Fruit fly (Drosophila melanogaster): Measurements from ENCODE around the gene CG12316.

The CG12316 gene

DNA sequence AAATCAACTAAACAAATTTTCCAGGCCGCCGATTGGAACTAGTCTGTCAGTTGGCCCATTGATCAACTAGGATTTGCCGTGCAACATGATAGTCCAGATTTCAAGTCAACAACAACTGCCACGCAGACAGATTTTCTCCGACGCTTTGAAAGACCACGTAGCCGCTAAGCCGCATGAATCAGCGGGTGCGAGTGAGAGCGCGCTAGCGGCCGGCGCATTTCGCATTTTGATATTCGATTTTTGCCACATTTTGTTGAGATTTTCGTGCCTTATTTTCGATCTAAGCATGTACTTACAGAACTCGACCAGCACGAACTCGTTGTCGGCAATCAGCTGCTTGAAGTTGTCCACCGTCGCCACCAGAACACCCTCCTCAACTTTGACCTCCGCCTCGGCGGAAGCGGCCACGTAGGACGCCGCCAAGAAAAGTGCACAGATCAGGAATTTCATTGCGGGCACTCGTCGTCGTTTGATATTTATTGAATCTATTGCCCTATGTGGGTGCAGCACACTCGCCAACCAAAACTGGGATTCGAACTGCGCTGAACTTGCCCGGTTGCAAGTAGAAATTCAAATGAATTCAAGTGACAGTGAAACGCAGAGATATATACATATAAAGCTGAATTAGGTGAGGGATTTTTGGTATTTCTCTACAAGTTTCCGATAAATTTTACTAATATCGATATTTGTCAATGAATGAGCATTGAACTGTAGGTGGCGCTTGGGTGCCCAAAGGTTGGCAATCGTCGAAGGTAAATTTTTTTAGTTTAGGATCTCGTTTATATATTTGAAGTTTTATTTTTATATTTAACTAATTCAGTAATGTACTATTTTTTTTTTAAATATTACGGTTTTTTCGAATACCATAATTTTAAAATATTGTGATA, 5.5 kb upstream of the CG12316 start, which contains the start of gene Pdi (continued):
- TF ChIP-seq dmrt99B (tag; optimal IDR thresholded peaks at IDR 0.05) (peak; percentile 20), CG17328 (GFP tag; IDR thresholded peaks at IDR 0.05) (no peak), CG10147 (GFP tag; optimal IDR thresholded peaks at IDR 0.05) (no peak), Ssrp (tag; optimal IDR thresholded peaks at IDR 0.05) (no peak), danr (GFP tag; IDR thresholded peaks at IDR 0.05) (no peak), HmgZ (tag; optimal IDR thresholded peaks at IDR 0.05) (peak; percentile 52), Nf-YC (tag; optimal IDR thresholded peaks at IDR 0.05) (peak; percentile 36), grn (GFP tag; optimal IDR thresholded peaks at IDR 0.05) (no peak), z (GFP tag; IDR thresholded peaks at IDR 0.05) (no peak), Xbp1 (GFP tag; optimal IDR thresholded peaks at IDR 0.05) (peak; percentile 84), MTF-1 (GFP tag; optimal IDR thresholded peaks at IDR 0.05; ENCODE audit: borderline replicate concordance) (peak; percentile 1), CG34224 (GFP tag; IDR thresholded peaks at IDR 0.05; ENCODE audit: partially characterized antibody) (peak; percentile 64), Myb (GFP tag; optimal IDR thresholded peaks at IDR 0.05) (peak; percentile 30), CG2678 (tag; optimal IDR thresholded peaks at IDR 0.05) (peak; percentile 21), gce (GFP tag; IDR thresholded peaks at IDR 0.05) (0 out of 3 replicates have a peak, but pooled peaks have one; percentile 1), CG12942 (GFP tag; optimal IDR thresholded peaks at IDR 0.05) (no peak), kah (GFP tag; optimal IDR thresholded peaks at IDR 0.05) (no peak), CG3838 (GFP tag; optimal IDR thresholded peaks at IDR 0.05) (no peak), schlank (tag; optimal IDR thresholded peaks at IDR 0.05) (no peak), Ptx1 (GFP tag; IDR thresholded peaks at IDR 0.05) (no peak), maf-S (GFP tag; optimal IDR thresholded peaks at IDR 0.05) (peak; percentile 9), ara (GFP tag; IDR thresholded peaks at IDR 0.05) (no peak), CG9876 (GFP tag; optimal IDR thresholded peaks at IDR 0.05) (no peak), CG6765 (GFP tag; optimal IDR thresholded peaks at IDR 0.05) (no peak), Dfd (GFP tag; optimal IDR thresholded peaks at IDR 0.05) (no peak), run (tag; optimal IDR thresholded peaks at IDR 0.05) (no peak), vnd (GFP tag; IDR thresholded peaks at IDR 0.05; ENCODE audit: partially characterized antibody) (peak; percentile 49; the same call in 2 of the 3 replicates), Nf-YB (GFP tag; optimal IDR thresholded peaks at IDR 0.05) (peak; percentile 12), ap (GFP tag; IDR thresholded peaks at IDR 0.05) (no peak), CG11560 (tag; IDR thresholded peaks at IDR 0.05) (no peak; the same call in 2 of the 3 replicates), CG1602 (GFP tag; optimal IDR thresholded peaks at IDR 0.05) (peak; percentile 0), wek (GFP tag; optimal IDR thresholded peaks at IDR 0.05) (peak; percentile 59), al (GFP tag; IDR thresholded peaks at IDR 0.05) (no peak), CG3163 (GFP tag; optimal IDR thresholded peaks at IDR 0.05) (no peak), ash1 (GFP tag; optimal IDR thresholded peaks at IDR 0.05) (no peak), Fer2 (tag; optimal IDR thresholded peaks at IDR 0.05) (no peak), CG8290 (GFP tag; optimal IDR thresholded peaks at IDR 0.05) (no peak), CG8290 (tag; optimal IDR thresholded peaks at IDR 0.05) (peak; percentile 14 to 50), Hr51 (GFP tag; optimal IDR thresholded peaks at IDR 0.05) (no peak), row (GFP tag; IDR thresholded peaks at IDR 0.05) (peak; percentile 40; the same call in 1 of the 3 replicates), Sox102F (GFP tag; optimal IDR thresholded peaks at IDR 0.05) (no peak), Six4 (GFP tag; optimal IDR thresholded peaks at IDR 0.05) (no peak), lov (optimal IDR thresholded peaks at IDR 0.05) (no peak), lov (GFP tag; IDR thresholded peaks at IDR 0.05) (no peak), BEAF-32 (GFP tag; optimal IDR thresholded peaks at IDR 0.05) (peak; percentile 85), Bgb (GFP tag; IDR thresholded peaks at IDR 0.05; ENCODE audit: partially characterized antibody) (peak; percentile 76), CG8765 (GFP tag; IDR thresholded peaks at IDR 0.05) (no peak), sr (GFP tag; IDR thresholded peaks at IDR 0.05) (no peak), CG1792 (GFP tag; optimal IDR thresholded peaks at IDR 0.05) (peak; percentile 7)
